Worm (Caenorhabditis elegans): ENCODE data around the gene Y59A8B.26.

The Y59A8B.26 gene

DNA sequence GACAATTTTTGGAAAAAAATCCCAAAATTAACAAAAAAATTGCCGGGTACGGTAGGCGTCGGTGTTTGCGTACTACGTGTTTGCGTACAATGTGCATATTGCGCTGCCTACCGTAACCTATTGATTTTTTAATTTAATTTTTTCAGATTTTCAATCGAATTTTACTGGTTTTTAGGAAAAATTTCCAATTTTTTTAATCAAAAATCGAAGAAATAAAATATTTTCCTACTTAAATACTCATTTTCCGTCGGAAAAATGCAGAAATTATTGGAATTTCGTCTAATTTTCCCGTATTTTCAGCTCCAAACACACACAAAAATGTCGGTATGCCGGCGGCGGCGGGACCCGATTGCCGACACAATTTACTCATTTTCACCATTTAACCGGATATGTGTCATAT lies 24.7 kb downstream of the Y59A8B.26 start, which contains the start of gene Y59A8B.21:
Gene Y59A8B.21, plus strand, starts transcription at position 301 of the 400 bp plus-strand sequence.
- TF ChIP-seq lsy-2 (tag; optimal IDR thresholded peaks at IDR 0.05) (peak in 1 of 2 experiments; percentile 15), daf-12 (tag; optimal IDR thresholded peaks at IDR 0.05) (no peak)

DNA sequence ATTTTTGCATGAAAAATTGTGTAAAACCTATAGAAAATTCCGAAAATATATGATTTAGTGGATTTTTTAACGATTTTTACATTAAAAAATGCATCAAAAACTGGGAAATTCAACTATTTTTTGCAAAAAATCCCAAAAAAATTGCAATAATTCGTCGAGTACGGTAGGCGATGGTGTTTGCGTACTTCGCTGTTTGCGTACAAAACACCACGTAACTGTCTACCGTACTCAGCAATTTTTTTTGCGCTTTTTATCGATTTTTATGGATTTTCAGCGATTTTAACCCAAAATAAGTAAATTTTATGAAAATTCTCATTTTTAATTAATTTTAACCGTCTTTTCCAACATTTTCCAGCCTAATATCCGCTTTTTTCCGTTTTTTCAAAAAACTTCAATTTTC lies 27.7 kb downstream of the Y59A8B.26 start:
- TF ChIP-seq fkh-10 (GFP tag; optimal IDR thresholded peaks at IDR 0.05) (no peak), fos-1 (tag; optimal IDR thresholded peaks at IDR 0.05) (no peak), jun-1 (tag; optimal IDR thresholded peaks at IDR 0.05) (no peak), lsy-2 (tag; optimal IDR thresholded peaks at IDR 0.05) (peak in 1 of 2 experiments; percentile 64), unc-62 (GFP tag; optimal IDR thresholded peaks at IDR 0.05 in 1 of 2) (peak in 1 of 2 experiments; percentile 41), unc-62 (tag; optimal IDR thresholded peaks at IDR 0.05) (no peak), dmd-9 (GFP tag; IDR thresholded peaks at IDR 0.05) (no peak)

- TF ChIP-seq ama-1 (optimal IDR thresholded peaks at IDR 0.05) (peak; percentile 37), unc-62 (GFP tag; optimal IDR thresholded peaks at IDR 0.05 in 1 of 2) (peak in 1 of 2 experiments; percentile 85), unc-62 (tag; optimal IDR thresholded peaks at IDR 0.05) (no peak), snpc-1.2 (GFP tag; IDR thresholded peaks at IDR 0.05) (no peak), lin-13 (GFP tag; optimal IDR thresholded peaks at IDR 0.05) (peak; percentile 36), F26F4.8 (GFP tag; conservative IDR thresholded peaks at IDR 0.05) (no peak), nhr-41 (GFP tag; IDR thresholded peaks at IDR 0.05) (no peak), ztf-7 (tag; optimal IDR thresholded peaks at IDR 0.05) (no peak), snpc-4 (tag; optimal IDR thresholded peaks at IDR 0.05) (no peak), dmd-9 (GFP tag; IDR thresholded peaks at IDR 0.05) (0 out of 2 replicates have a peak, but pooled peaks have one; percentile 14), unc-130 (GFP tag; optimal IDR thresholded peaks at IDR 0.05) (no peak), madf-5 (GFP tag; IDR thresholded peaks at IDR 0.05) (no peak), nhr-76 (tag; optimal IDR thresholded peaks at IDR 0.05) (no peak), nhr-77 (tag; optimal IDR thresholded peaks at IDR 0.05) (no peak), dve-1 (tag; optimal IDR thresholded peaks at IDR 0.05; ENCODE audit: insufficient read depth) (peak; percentile 3), T20F7.1 (GFP tag; optimal IDR thresholded peaks at IDR 0.05) (no peak), mdl-1 (tag; optimal IDR thresholded peaks at IDR 0.05) (no peak), hlh-11 (tag; optimal IDR thresholded peaks at IDR 0.05) (peak; percentile 26), spr-1 (tag; optimal IDR thresholded peaks at IDR 0.05) (no peak), fkh-10 (GFP tag; optimal IDR thresholded peaks at IDR 0.05) (no peak), duxl-1 (tag; optimal IDR thresholded peaks at IDR 0.05; ENCODE audit: poor library complexity) (no peak), lin-38 (GFP tag; IDR thresholded peaks at IDR 0.05) (peak; percentile 46; the same call in 1 of the 2 replicates), cey-2 (tag; optimal IDR thresholded peaks at IDR 0.05; ENCODE audit: borderline replicate concordance, insufficient read depth) (no peak), ceh-44 (GFP tag; IDR thresholded peaks at IDR 0.05) (no peak), nhr-111 (GFP tag; optimal IDR thresholded peaks at IDR 0.05) (no peak), lin-15B (tag; optimal IDR thresholded peaks at IDR 0.05) (no peak), daf-19 (GFP tag; conservative IDR thresholded peaks at IDR 0.05) (no peak), skn-1 (tag; optimal IDR thresholded peaks at IDR 0.05) (no peak), daf-12 (tag; optimal IDR thresholded peaks at IDR 0.05) (no peak), pha-4 (GFP tag; IDR thresholded peaks at IDR 0.05) (no peak), pha-4 (tag; optimal IDR thresholded peaks at IDR 0.05) (no peak), nhr-6 (tag; optimal IDR thresholded peaks at IDR 0.05) (peak; percentile 31), nhr-42 (GFP tag; IDR thresholded peaks at IDR 0.05) (no peak), gei-8 (GFP tag; optimal IDR thresholded peaks at IDR 0.05) (no peak), madf-9 (GFP tag; conservative IDR thresholded peaks at IDR 0.05) (0 out of 2 replicates have a peak, but pooled peaks have one; percentile 33), Y48G9A.11 (GFP tag; IDR thresholded peaks at IDR 0.05) (peak; percentile 24; the same call in 1 of the 2 replicates), egl-27 (tag; optimal IDR thresholded peaks at IDR 0.05) (no peak), sdz-12 (GFP tag; optimal IDR thresholded peaks at IDR 0.05) (no peak), mep-1 (tag; optimal IDR thresholded peaks at IDR 0.05) (peak; percentile 16), ceh-82 (tag; optimal IDR thresholded peaks at IDR 0.05) (no peak), ces-1 (GFP tag; optimal IDR thresholded peaks at IDR 0.05) (no peak), rbr-2 (tag; optimal IDR thresholded peaks at IDR 0.05) (peak; percentile 5), lir-3 (tag; optimal IDR thresholded peaks at IDR 0.05) (no peak), dpl-1 (GFP tag; optimal IDR thresholded peaks at IDR 0.05) (peak; percentile 39)
These were observed 28.9 kb downstream of the Y59A8B.26 start for ce11 chrV:17981732-17982131.

All from whole organism, L4 larva.